Fruit fly (Drosophila melanogaster) whole organism, embryonic: Measurements from ENCODE around the gene CG1575.

Experiments
- Asciz ChIP-seq: fragments of 200-800 bp; sonication (Bioruptor generic); optimal IDR thresholded peaks from 2 replicates; lab custom pipeline; 2017; ENCODE audit warnings: missing biosample characterization, mild to moderate bottlenecking, missing genetic modification characterization, missing genetic modification reagents
- CG1024 ChIP-seq: fragments of 200-800 bp; sonication (Bioruptor generic); IDR thresholded peaks from 2 replicates; pipeline ENCODE4 v1.3.6; 2022; ENCODE audit warnings: missing biosample characterization, missing genetic modification characterization
- CG10274 ChIP-seq: fragments of 200-800 bp; sonication (Bioruptor generic); optimal IDR thresholded peaks from 3 replicates; lab custom pipeline; 2017; ENCODE audit warnings: missing biosample characterization, mild to moderate bottlenecking, missing genetic modification characterization
- CG11456 ChIP-seq: fragments of 200-800 bp; sonication (Bioruptor generic); IDR thresholded peaks from 3 replicates; pipeline ENCODE4 v1.3.6; 2022; ENCODE audit warnings: missing biosample characterization, missing genetic modification characterization
- CG1233 ChIP-seq: fragments of 200-800 bp; sonication (Bioruptor generic); optimal IDR thresholded peaks from 4 replicates; lab custom pipeline; 2018; ENCODE audit warnings: missing biosample characterization, mild to moderate bottlenecking, missing genetic modification characterization
- CG12769 ChIP-seq: fragments of 200-800 bp; sonication (Bioruptor generic); optimal IDR thresholded peaks from 2 replicates; lab custom pipeline; 2019; ENCODE audit warnings: missing biosample characterization, mild to moderate bottlenecking, missing genetic modification characterization, moderate library complexity
- CG13123 ChIP-seq: fragments of 200-800 bp; sonication (Bioruptor generic); optimal IDR thresholded peaks from 2 replicates; lab custom pipeline; 2016; ENCODE audit warnings: missing biosample characterization, missing genetic modification characterization
- CG15073 ChIP-seq: fragments of 200-800 bp; sonication (Bioruptor generic); optimal IDR thresholded peaks from 2 replicates; lab custom pipeline; 2016; ENCODE audit warnings: missing biosample characterization, missing genetic modification characterization
- CG15479 ChIP-seq: fragments of 200-800 bp; sonication (Bioruptor generic); optimal IDR thresholded peaks from 3 replicates; lab custom pipeline; 2019; ENCODE audit warnings: missing biosample characterization, mild to moderate bottlenecking, missing genetic modification characterization, moderate library complexity
- CG17385 ChIP-seq: fragments of 200-800 bp; sonication (Bioruptor generic); optimal IDR thresholded peaks from 3 replicates; lab custom pipeline; 2018; ENCODE audit warnings: missing biosample characterization, mild to moderate bottlenecking, missing genetic modification characterization
- CG2129 ChIP-seq: fragments of 200-800 bp; sonication (Bioruptor generic); IDR thresholded peaks from 2 replicates; pipeline ENCODE4 v1.3.6; 2022; ENCODE audit warnings: missing biosample characterization, missing genetic modification characterization; ENCODE audit not compliant: partially characterized antibody
- CG32772 ChIP-seq: fragments of 200-800 bp; sonication (Bioruptor generic); IDR thresholded peaks from 2 replicates; pipeline ENCODE4 v1.3.6; 2022; ENCODE audit warnings: missing biosample characterization, missing genetic modification characterization
- CG3995 ChIP-seq: fragments of 200-800 bp; sonication (Bioruptor generic); optimal IDR thresholded peaks from 3 replicates; lab custom pipeline; 2016; ENCODE audit warnings: missing biosample characterization, missing genetic modification characterization
- CG5245 ChIP-seq: fragments of 200-800 bp; sonication (Bioruptor generic); optimal IDR thresholded peaks from 3 replicates; lab custom pipeline; 2016; ENCODE audit warnings: missing biosample characterization, missing genetic modification characterization
- CG6765 ChIP-seq: fragments of 200-800 bp; sonication (Bioruptor generic); optimal IDR thresholded peaks from 3 replicates; lab custom pipeline; 2017; ENCODE audit warnings: missing biosample characterization, mild to moderate bottlenecking, missing genetic modification characterization
- CG6813 ChIP-seq: fragments of 200-800 bp; sonication (Bioruptor generic); optimal IDR thresholded peaks from 2 replicates; lab custom pipeline; 2017; ENCODE audit warnings: missing biosample characterization, missing genetic modification characterization, mild to moderate bottlenecking, moderate library complexity, missing genetic modification reagents
- CG7372 ChIP-seq: fragments of 200-800 bp; sonication (Bioruptor generic); IDR thresholded peaks from 2 replicates; pipeline ENCODE4 v1.3.6; 2022; ENCODE audit warnings: missing biosample characterization, missing genetic modification characterization
- CG7786 ChIP-seq: fragments of 200-800 bp; sonication (Bioruptor generic); optimal IDR thresholded peaks from 2 replicates; lab custom pipeline; 2016; ENCODE audit warnings: missing biosample characterization, missing genetic modification characterization
- CG9215 ChIP-seq: fragments of 200-800 bp; sonication (Bioruptor generic); IDR thresholded peaks from 2 replicates; pipeline ENCODE4 v1.3.6; 2022; ENCODE audit warnings: missing biosample characterization, missing genetic modification characterization
- CG9797 ChIP-seq: fragments of 200-800 bp; sonication (Bioruptor generic); optimal IDR thresholded peaks from 3 replicates; lab custom pipeline; 2018; ENCODE audit warnings: missing biosample characterization, mild to moderate bottlenecking, missing genetic modification characterization
- CTCF ChIP-seq: fragments of 200-800 bp; sonication (Bioruptor generic); optimal IDR thresholded peaks from 2 replicates; lab custom pipeline; 2017; ENCODE audit warnings: missing biosample characterization, mild to moderate bottlenecking, missing genetic modification characterization, moderate library complexity
- Doc3 ChIP-seq: fragments of 200-800 bp; sonication (Bioruptor generic); IDR thresholded peaks from 3 replicates; pipeline ENCODE4 v1.3.6; 2022; ENCODE audit warnings: missing biosample characterization, missing genetic modification characterization; ENCODE audit not compliant: partially characterized antibody
- ERR ChIP-seq: fragments of 200-800 bp; sonication (Bioruptor generic); optimal IDR thresholded peaks from 2 replicates; lab custom pipeline; 2016; ENCODE audit warnings: missing biosample characterization, missing genetic modification characterization
- Ets65A ChIP-seq: fragments of 200-800 bp; sonication (Bioruptor generic); peaks from one replicate; lab custom pipeline; 2016; ENCODE audit warnings: missing biosample characterization, missing genetic modification characterization
- HLH3B ChIP-seq: fragments of 200-800 bp; sonication (Bioruptor generic); IDR thresholded peaks from 2 replicates; pipeline ENCODE4 v1.3.6; 2022; ENCODE audit warnings: missing biosample characterization, missing genetic modification characterization
- HLH54F ChIP-seq: fragments of 200-800 bp; sonication (Bioruptor generic); optimal IDR thresholded peaks from 3 replicates; lab custom pipeline; 2016; ENCODE audit warnings: missing biosample characterization, missing genetic modification characterization
- Max ChIP-seq: fragments of 200-800 bp; sonication (Bioruptor generic); optimal IDR thresholded peaks from 2 replicates; lab custom pipeline; 2016; ENCODE audit warnings: missing biosample characterization, mild to moderate bottlenecking, missing genetic modification characterization
- Mes4 ChIP-seq: fragments of 200-800 bp; sonication (Bioruptor generic); optimal IDR thresholded peaks from 2 replicates; lab custom pipeline; 2016; ENCODE audit warnings: missing biosample characterization, missing genetic modification characterization
- Ptx1 ChIP-seq: fragments of 200-800 bp; sonication (Bioruptor generic); IDR thresholded peaks from 2 replicates; pipeline ENCODE4 v1.3.6; 2022; ENCODE audit warnings: missing biosample characterization, missing genetic modification characterization
- Sox102F ChIP-seq: fragments of 200-800 bp; sonication (Bioruptor generic); optimal IDR thresholded peaks from 2 replicates; lab custom pipeline; 2018; ENCODE audit warnings: missing biosample characterization, mild to moderate bottlenecking, missing genetic modification characterization, moderate library complexity
- Stat92E ChIP-seq, 3 experiments: fragments of >200 bp in 2 of 3; fragments of 200-800 bp in 1 of 3; sonication (Bioruptor generic) in 1 of 3; optimal IDR thresholded peaks; 2 replicates each; lab custom pipeline; 2017 to 2019; ENCODE audit warnings: missing biosample characterization in 3 of 3, missing genetic modification characterization in 3 of 3, mild to moderate bottlenecking in 1 of 3, moderate library complexity in 1 of 3
- Xbp1 ChIP-seq: fragments of 200-800 bp; sonication (Bioruptor generic); optimal IDR thresholded peaks from 3 replicates; lab custom pipeline; 2016; ENCODE audit warnings: missing biosample characterization, mild to moderate bottlenecking, missing genetic modification characterization
- YL-1 ChIP-seq: fragments of 200-800 bp; sonication (Bioruptor generic); optimal IDR thresholded peaks from 3 replicates; lab custom pipeline; 2017; ENCODE audit warnings: missing biosample characterization, mild to moderate bottlenecking, missing genetic modification characterization
- ac ChIP-seq: fragments of 200-800 bp; sonication (Bioruptor generic); optimal IDR thresholded peaks from 3 replicates; lab custom pipeline; 2017; ENCODE audit warnings: missing biosample characterization, mild to moderate bottlenecking, missing genetic modification characterization
- da ChIP-seq: fragments of 200-800 bp; sonication (Bioruptor generic); optimal IDR thresholded peaks from 2 replicates; lab custom pipeline; 2016; ENCODE audit warnings: missing biosample characterization, missing genetic modification characterization
- emc ChIP-seq: fragments of 200-800 bp; sonication (Bioruptor generic); optimal IDR thresholded peaks from 2 replicates; lab custom pipeline; 2016; ENCODE audit warnings: missing biosample characterization, missing genetic modification characterization
- gro ChIP-seq: fragments of 200-800 bp; sonication (Bioruptor generic); optimal IDR thresholded peaks from 2 replicates; lab custom pipeline; 2016; ENCODE audit warnings: missing biosample characterization, missing genetic modification characterization
- gsb-n ChIP-seq: fragments of 200-800 bp; sonication (Bioruptor generic); optimal IDR thresholded peaks from 3 replicates; lab custom pipeline; 2018; ENCODE audit warnings: missing biosample characterization, mild to moderate bottlenecking, missing genetic modification characterization
- kni ChIP-seq: fragments of 200-800 bp; sonication (Bioruptor generic); optimal IDR thresholded peaks from 3 replicates; lab custom pipeline; 2017; ENCODE audit warnings: mild to moderate bottlenecking, missing biosample characterization, missing genetic modification reagents, missing genetic modification characterization
- odd ChIP-seq: fragments of 200-800 bp; sonication (Bioruptor generic); optimal IDR thresholded peaks from 2 replicates; lab custom pipeline; 2017; ENCODE audit warnings: missing biosample characterization, mild to moderate bottlenecking, missing genetic modification characterization
- pros ChIP-seq: fragments of 200-800 bp; sonication (Bioruptor generic); optimal IDR thresholded peaks from 3 replicates; lab custom pipeline; 2019; ENCODE audit warnings: missing biosample characterization, mild to moderate bottlenecking, missing genetic modification characterization, moderate library complexity
- psq ChIP-seq: fragments of 200-800 bp; sonication (Bioruptor generic); optimal IDR thresholded peaks from 2 replicates; lab custom pipeline; 2017; ENCODE audit warnings: missing biosample characterization, missing genetic modification characterization
- slou ChIP-seq: fragments of 200-800 bp; sonication (Bioruptor generic); optimal IDR thresholded peaks from 3 replicates; lab custom pipeline; 2016; ENCODE audit warnings: missing biosample characterization, missing genetic modification characterization
- tap ChIP-seq: fragments of 200-800 bp; optimal IDR thresholded peaks from 3 replicates; lab custom pipeline; 2019; ENCODE audit warnings: missing biosample characterization, mild to moderate bottlenecking, missing genetic modification characterization, moderate library complexity
- tio ChIP-seq: fragments of 200-800 bp; sonication (Bioruptor generic); optimal IDR thresholded peaks from 2 replicates; lab custom pipeline; 2017; ENCODE audit warnings: missing biosample characterization, missing genetic modification characterization, inconsistent platforms
- tll ChIP-seq, 2 experiments: fragments of 200-800 bp in 1 of 2; fragments of >200 bp in 1 of 2; sonication (Bioruptor generic) in 1 of 2; optimal IDR thresholded peaks; 2 replicates each; lab custom pipeline; 2017 to 2019; ENCODE audit warnings: missing biosample characterization in 2 of 2, missing genetic modification characterization in 2 of 2, mild to moderate bottlenecking in 1 of 2, moderate library complexity in 1 of 2
- trem ChIP-seq: fragments of 200-800 bp; optimal IDR thresholded peaks from 3 replicates; lab custom pipeline; 2019; ENCODE audit warnings: missing biosample characterization, mild to moderate bottlenecking, missing genetic modification characterization, moderate library complexity
- tup ChIP-seq: fragments of 200-800 bp; sonication (Bioruptor generic); optimal IDR thresholded peaks from 2 replicates; lab custom pipeline; 2016; ENCODE audit warnings: missing biosample characterization, mild to moderate bottlenecking, missing genetic modification characterization, moderate library complexity
- unc-4 ChIP-seq: fragments of 200-800 bp; sonication (Bioruptor generic); IDR thresholded peaks from 2 replicates; pipeline ENCODE4 v1.3.6; 2022; ENCODE audit warnings: missing biosample characterization, missing genetic modification characterization; ENCODE audit not compliant: partially characterized antibody

CG1575 gene

DNA sequence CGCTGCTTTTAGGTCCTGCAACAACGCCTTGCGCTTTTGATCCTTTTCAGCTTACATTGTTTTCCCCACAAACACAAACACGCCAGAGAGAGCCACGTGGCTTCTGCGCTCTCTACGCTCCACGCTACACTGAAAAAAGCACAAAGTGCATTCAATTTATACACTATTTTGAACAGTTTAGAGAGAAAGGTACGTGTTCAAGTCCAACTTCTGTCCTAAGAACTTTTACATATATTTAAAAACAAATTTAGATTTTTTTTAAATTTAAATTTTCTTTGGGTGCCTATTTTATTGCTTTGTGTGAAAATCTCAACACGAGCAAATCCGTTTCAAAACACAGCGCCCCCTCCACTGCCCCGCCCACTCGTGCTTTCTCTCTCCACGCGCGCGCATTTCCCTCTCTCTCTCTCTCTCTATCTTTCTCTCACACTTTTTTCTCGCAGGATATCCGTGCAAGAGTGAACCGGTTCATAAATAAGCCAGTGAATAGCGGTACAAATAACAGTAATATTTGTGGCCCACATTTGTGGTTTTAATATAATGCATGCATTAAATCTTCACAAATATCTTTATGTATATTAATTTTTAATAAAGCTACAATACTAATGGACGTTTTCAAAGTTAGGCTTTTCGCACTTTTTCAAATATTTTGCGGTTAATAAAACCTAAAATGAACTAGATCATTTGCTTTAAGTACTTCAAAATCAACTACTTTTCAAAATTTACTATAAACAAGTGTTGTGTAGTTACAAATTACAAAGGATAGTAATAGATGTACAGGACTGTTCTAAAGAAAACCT, 16.6 kb upstream of the CG1575 start:
- TF ChIP-seq HLH54F (GFP tag; lab: Kevin White, UChicago) (peak; percentile 49), tup (peak; percentile 35), CG5245 (GFP tag; lab: Kevin White, UChicago) (peak; percentile 71), Doc3 (no peak), CG3995 (no peak), da (no peak), CG2129 (GFP tag; lab: Robert Waterston, UW) (no peak), Ets65A (GFP tag; lab: Kevin White, UChicago) (peak; percentile 92), CG1233 (GFP tag; lab: Kevin White, UChicago) (peak; percentile 70), YL-1 (GFP tag; lab: Kevin White, UChicago) (peak; percentile 36), HLH3B (GFP tag; lab: Robert Waterston, UW) (peak; percentile 92), emc (GFP tag; lab: Kevin White, UChicago) (no peak), tll (GFP tag; optimal IDR thresholded peaks at IDR 0.05; lab: Kevin White, UChicago) (no peak), Stat92E (GFP tag; optimal IDR thresholded peaks at IDR 0.05; lab: Kevin White, UChicago) (no peak), CG9215 (GFP tag; lab: Robert Waterston, UW) (peak; percentile 67), CG7372 (peak; percentile 80), kni (GFP tag; lab: Kevin White, UChicago) (no peak), CG32772 (GFP tag; lab: Robert Waterston, UW) (peak; percentile 87), Sox102F (GFP tag; lab: Kevin White, UChicago) (peak; percentile 89), pros (GFP tag; lab: Kevin White, UChicago) (no peak), CG15479 (GFP tag; lab: Kevin White, UChicago) (no peak), slou (GFP tag; lab: Kevin White, UChicago) (peak; percentile 33), CG17385 (peak; percentile 82), gro (GFP tag; lab: Kevin White, UChicago) (peak; percentile 46), CG6765 (GFP tag; lab: Kevin White, UChicago) (peak; percentile 70), tio (GFP tag; lab: Kevin White, UChicago) (peak; percentile 82), CG15073 (GFP tag; lab: Kevin White, UChicago) (peak; percentile 41), CG11456 (GFP tag; lab: Robert Waterston, UW) (peak; percentile 85), CG6813 (peak; percentile 81), Asciz (GFP tag; lab: Kevin White, UChicago) (peak; percentile 81), ac (GFP tag; lab: Kevin White, UChicago) (no peak), Mes4 (GFP tag; lab: Kevin White, UChicago) (peak; percentile 26), tap (tag; lab: Kevin White, UChicago) (peak; percentile 81), unc-4 (GFP tag; lab: Robert Waterston, UW) (no peak), CG13123 (peak; percentile 45), Ptx1 (peak; percentile 89), CTCF (peak; percentile 31), CG12769 (tag; lab: Kevin White, UChicago) (peak; percentile 67), ERR (GFP tag; lab: Kevin White, UChicago) (no peak), CG1024 (GFP tag; lab: Robert Waterston, UW) (peak; percentile 62), CG9797 (GFP tag; lab: Kevin White, UChicago) (no peak), odd (GFP tag; lab: Kevin White, UChicago) (peak; percentile 66), trem (peak; percentile 50), CG10274 (GFP tag; lab: Kevin White, UChicago) (peak; percentile 35), CG7786 (peak; percentile 42), Xbp1 (GFP tag; lab: Kevin White, UChicago) (peak; percentile 87), Max (GFP tag; lab: Kevin White, UChicago) (peak; percentile 68), gsb-n (tag; lab: Kevin White, UChicago) (peak; percentile 69), psq (GFP tag; lab: Kevin White, UChicago) (peak; percentile 46)
